Fruit fly (Drosophila melanogaster) whole organism, embryonic: ENCODE data around the gene Ythdf.
A peak's percentile ranks its signal among the peaks of the same experiment; 100 is the strongest.

Experiments used
- Atf3 ChIP-seq: fragments of 200-800 bp; sonication (Bioruptor generic); optimal IDR thresholded peaks from 3 replicates; lab custom pipeline; 2016; ENCODE audit warnings: missing biosample characterization, missing genetic modification characterization
- Awh ChIP-seq: fragments of 200-800 bp; sonication (Bioruptor generic); IDR thresholded peaks from 2 replicates; pipeline ENCODE4, ENCODE4 v1.3.6; 2022; ENCODE audit warnings: missing biosample characterization, missing genetic modification characterization
- B-H2 ChIP-seq: fragments of 200-800 bp; sonication (Bioruptor generic); optimal IDR thresholded peaks from 2 replicates; lab custom pipeline; 2018; ENCODE audit warnings: missing biosample characterization, mild to moderate bottlenecking, missing genetic modification characterization
- CG10462 ChIP-seq: fragments of 200-800 bp; sonication (Bioruptor generic); optimal IDR thresholded peaks from 2 replicates; lab custom pipeline; 2016; ENCODE audit warnings: missing biosample characterization, missing genetic modification characterization
- CG11093 ChIP-seq: fragments of 200-800 bp; sonication (Bioruptor generic); IDR thresholded peaks from 3 replicates; pipeline ENCODE4 v1.3.6; 2022; ENCODE audit warnings: missing biosample characterization, missing genetic modification characterization
- CG12769 ChIP-seq: fragments of 200-800 bp; sonication (Bioruptor generic); optimal IDR thresholded peaks from 2 replicates; lab custom pipeline; 2019; ENCODE audit warnings: missing biosample characterization, mild to moderate bottlenecking, missing genetic modification characterization, moderate library complexity
- CG13424 ChIP-seq: fragments of 200-800 bp; sonication (Bioruptor generic); optimal IDR thresholded peaks from 2 replicates; lab custom pipeline; 2019; ENCODE audit warnings: missing biosample characterization, mild to moderate bottlenecking, missing genetic modification characterization, moderate library complexity
- CG13894 ChIP-seq: fragments of 200-800 bp; sonication (Bioruptor generic); optimal IDR thresholded peaks from 3 replicates; lab custom pipeline; 2018; ENCODE audit warnings: missing biosample characterization, mild to moderate bottlenecking, missing genetic modification characterization, moderate library complexity
- CG15601 ChIP-seq: fragments of 200-800 bp; sonication (Bioruptor generic); optimal IDR thresholded peaks from 3 replicates; lab custom pipeline; 2019; ENCODE audit warnings: missing biosample characterization, mild to moderate bottlenecking, missing genetic modification characterization, moderate library complexity
- CG1792 ChIP-seq: fragments of 200-800 bp; sonication (Bioruptor generic); optimal IDR thresholded peaks from 2 replicates; lab custom pipeline; 2016; ENCODE audit warnings: missing biosample characterization, missing genetic modification characterization
- CG18011 ChIP-seq: fragments of 200-800 bp; sonication (Bioruptor generic); optimal IDR thresholded peaks from 2 replicates; lab custom pipeline; 2017; ENCODE audit warnings: missing biosample characterization, missing genetic modification characterization, mild to moderate bottlenecking, moderate library complexity, missing genotype
- CG1832 ChIP-seq: fragments of 200-800 bp; sonication (Bioruptor generic); optimal IDR thresholded peaks from 2 replicates; lab custom pipeline; 2017; ENCODE audit warnings: missing biosample characterization, mild to moderate bottlenecking, missing genetic modification characterization, inconsistent platforms
- CG18476 ChIP-seq: fragments of 200-800 bp; sonication (Bioruptor generic); optimal IDR thresholded peaks from 2 replicates; lab custom pipeline; 2016; ENCODE audit warnings: missing biosample characterization, mild to moderate bottlenecking, missing genetic modification characterization
- CG2129 ChIP-seq: fragments of 200-800 bp; sonication (Bioruptor generic); IDR thresholded peaks from 2 replicates; pipeline ENCODE4 v1.3.6; 2022; ENCODE audit warnings: missing biosample characterization, missing genetic modification characterization; ENCODE audit not compliant: partially characterized antibody
- CG2875 ChIP-seq: fragments of 200-800 bp; sonication (Bioruptor generic); optimal IDR thresholded peaks from 2 replicates; lab custom pipeline; 2017; ENCODE audit warnings: missing biosample characterization, mild to moderate bottlenecking, missing genetic modification characterization, missing genetic modification reagents
- CG34422 ChIP-seq: fragments of 200-800 bp; sonication (Bioruptor generic); IDR thresholded peaks from 3 replicates; pipeline ENCODE4 v1.3.6; 2022; ENCODE audit warnings: missing biosample characterization, missing genetic modification characterization
- CG3726 ChIP-seq: fragments of 200-800 bp; sonication (Bioruptor generic); IDR thresholded peaks from 3 replicates; pipeline ENCODE4, ENCODE4 v1.3.6; 2022; ENCODE audit warnings: missing biosample characterization, missing genetic modification characterization
- CG6254 ChIP-seq: fragments of 200-800 bp; sonication (Bioruptor generic); optimal IDR thresholded peaks from 3 replicates; lab custom pipeline; 2017; ENCODE audit warnings: mild to moderate bottlenecking, missing biosample characterization, missing genetic modification reagents, missing genetic modification characterization
- CG7357 ChIP-seq: fragments of 200-800 bp; sonication (Bioruptor generic); IDR thresholded peaks from 3 replicates; pipeline ENCODE4 v1.3.6; 2022; ENCODE audit warnings: missing biosample characterization, missing genetic modification characterization
- CG7556 ChIP-seq: fragments of 200-800 bp; sonication (Bioruptor generic); optimal IDR thresholded peaks from 2 replicates; lab custom pipeline; 2017; ENCODE audit warnings: missing biosample characterization, mild to moderate bottlenecking, missing genetic modification characterization
- CG7963 ChIP-seq: fragments of 200-800 bp; sonication (Bioruptor generic); IDR thresholded peaks from 3 replicates; pipeline ENCODE4 v1.3.6; 2022; ENCODE audit warnings: missing biosample characterization, missing genetic modification characterization; ENCODE audit not compliant: partially characterized antibody
- CG8089 ChIP-seq: fragments of 200-800 bp; sonication (Bioruptor generic); optimal IDR thresholded peaks from 3 replicates; lab custom pipeline; 2016; ENCODE audit warnings: missing biosample characterization, missing genetic modification characterization
- CG8944 ChIP-seq: fragments of 200-800 bp; sonication (Bioruptor generic); optimal IDR thresholded peaks from 3 replicates; lab custom pipeline; 2016; ENCODE audit warnings: missing biosample characterization, missing genetic modification characterization
- CHES-1-like ChIP-seq: fragments of 200-800 bp; sonication (Bioruptor generic); optimal IDR thresholded peaks from 2 replicates; lab custom pipeline; 2016; ENCODE audit warnings: missing biosample characterization, missing genetic modification characterization
- CoRest ChIP-seq: fragments of 200-800 bp; sonication (Bioruptor generic); optimal IDR thresholded peaks from 3 replicates; lab custom pipeline; 2018; ENCODE audit warnings: missing biosample characterization, mild to moderate bottlenecking, missing genetic modification characterization, moderate library complexity
- Dfd ChIP-seq, 2 experiments: fragments of >200 bp; optimal IDR thresholded peaks; 2 replicates each; lab custom pipeline; 2017; ENCODE audit warnings: missing biosample characterization in 2 of 2, missing genetic modification characterization in 2 of 2
- Ets65A ChIP-seq: fragments of 200-800 bp; sonication (Bioruptor generic); peaks from one replicate; lab custom pipeline; 2016; ENCODE audit warnings: missing biosample characterization, missing genetic modification characterization
- Ets97D ChIP-seq: fragments of 200-800 bp; sonication (Bioruptor generic); optimal IDR thresholded peaks from 3 replicates; lab custom pipeline; 2016; ENCODE audit warnings: missing biosample characterization, missing genetic modification characterization
- Oli ChIP-seq: fragments of 200-800 bp; sonication (Bioruptor generic); optimal IDR thresholded peaks from 2 replicates; lab custom pipeline; 2018; ENCODE audit warnings: missing biosample characterization, mild to moderate bottlenecking, missing genetic modification characterization, moderate library complexity
- Ravus ChIP-seq: fragments of 200-800 bp; sonication (Bioruptor generic); IDR thresholded peaks from 2 replicates; pipeline ENCODE4 v1.3.6; 2022; ENCODE audit warnings: missing biosample characterization, missing genetic modification characterization
- Stat92E ChIP-seq, 3 experiments: fragments of >200 bp in 2 of 3; fragments of 200-800 bp in 1 of 3; sonication (Bioruptor generic) in 1 of 3; optimal IDR thresholded peaks; 2 replicates each; lab custom pipeline; 2017 to 2019; ENCODE audit warnings: missing biosample characterization in 3 of 3, missing genetic modification characterization in 3 of 3, mild to moderate bottlenecking in 1 of 3, moderate library complexity in 1 of 3
- ac ChIP-seq: fragments of 200-800 bp; sonication (Bioruptor generic); optimal IDR thresholded peaks from 3 replicates; lab custom pipeline; 2017; ENCODE audit warnings: missing biosample characterization, mild to moderate bottlenecking, missing genetic modification characterization
- ap ChIP-seq: fragments of 200-800 bp; sonication (Bioruptor generic); IDR thresholded peaks from 2 replicates; pipeline ENCODE4 v1.3.6; 2022; ENCODE audit warnings: missing biosample characterization, missing genetic modification characterization
- dan ChIP-seq: fragments of 200-800 bp; sonication (Bioruptor generic); IDR thresholded peaks from 2 replicates; pipeline ENCODE4 v1.3.6; 2022; ENCODE audit warnings: missing biosample characterization, missing genetic modification characterization
- disco-r ChIP-seq: fragments of 200-800 bp; sonication (Bioruptor generic); optimal IDR thresholded peaks from 2 replicates; lab custom pipeline; 2016; ENCODE audit warnings: missing biosample characterization, missing genetic modification characterization
- fu2 ChIP-seq: fragments of 200-800 bp; sonication (Bioruptor generic); optimal IDR thresholded peaks from 2 replicates; lab custom pipeline; 2016; ENCODE audit warnings: missing biosample characterization, missing genetic modification characterization
- gsb ChIP-seq: fragments of 200-800 bp; sonication (Bioruptor generic); IDR thresholded peaks from 2 replicates; pipeline ENCODE4 v1.3.6; 2022; ENCODE audit warnings: missing biosample characterization, missing genetic modification characterization
- hb ChIP-seq: fragments of 200-800 bp; sonication (Bioruptor generic); IDR thresholded peaks from 3 replicates; pipeline ENCODE4 v1.3.6; 2022; ENCODE audit warnings: missing biosample characterization, missing genetic modification characterization; ENCODE audit not compliant: partially characterized antibody
- jing ChIP-seq: fragments of 200-800 bp; sonication (Bioruptor generic); optimal IDR thresholded peaks from 2 replicates; lab custom pipeline; 2018; ENCODE audit warnings: missing biosample characterization, mild to moderate bottlenecking, missing genetic modification characterization
- repo ChIP-seq: fragments of 200-800 bp; sonication (Bioruptor generic); optimal IDR thresholded peaks from 2 replicates; lab custom pipeline; 2016; ENCODE audit warnings: missing biosample characterization, missing genetic modification characterization
- shn ChIP-seq: fragments of 200-800 bp; sonication (Bioruptor generic); optimal IDR thresholded peaks from 3 replicates; lab custom pipeline; 2016; ENCODE audit warnings: missing biosample characterization, missing genetic modification characterization
- sim ChIP-seq: fragments of 200-800 bp; sonication (Bioruptor generic); IDR thresholded peaks from 2 replicates; pipeline ENCODE4 v1.3.6; 2022; ENCODE audit warnings: missing biosample characterization, missing genetic modification characterization
- slou ChIP-seq: fragments of 200-800 bp; sonication (Bioruptor generic); optimal IDR thresholded peaks from 3 replicates; lab custom pipeline; 2016; ENCODE audit warnings: missing biosample characterization, missing genetic modification characterization
- sr ChIP-seq: fragments of 200-800 bp; sonication (Bioruptor generic); IDR thresholded peaks from 3 replicates; pipeline ENCODE4 v1.3.6; 2022; ENCODE audit warnings: missing biosample characterization, missing genetic modification characterization
- tin ChIP-seq: fragments of 200-800 bp; sonication (Bioruptor generic); optimal IDR thresholded peaks from 3 replicates; lab custom pipeline; 2016; ENCODE audit warnings: missing biosample characterization, missing genetic modification characterization
- tio ChIP-seq: fragments of 200-800 bp; sonication (Bioruptor generic); optimal IDR thresholded peaks from 2 replicates; lab custom pipeline; 2017; ENCODE audit warnings: missing biosample characterization, missing genetic modification characterization, inconsistent platforms
- tll ChIP-seq, 2 experiments: fragments of 200-800 bp in 1 of 2; fragments of >200 bp in 1 of 2; sonication (Bioruptor generic) in 1 of 2; optimal IDR thresholded peaks; 2 replicates each; lab custom pipeline; 2017 to 2019; ENCODE audit warnings: missing biosample characterization in 2 of 2, missing genetic modification characterization in 2 of 2, mild to moderate bottlenecking in 1 of 2, moderate library complexity in 1 of 2
- tup ChIP-seq: fragments of 200-800 bp; sonication (Bioruptor generic); optimal IDR thresholded peaks from 2 replicates; lab custom pipeline; 2016; ENCODE audit warnings: missing biosample characterization, mild to moderate bottlenecking, missing genetic modification characterization, moderate library complexity
- vvl ChIP-seq: fragments of 200-800 bp; sonication (Bioruptor generic); IDR thresholded peaks from 2 replicates; pipeline ENCODE4 v1.3.6; 2022; ENCODE audit warnings: missing biosample characterization, missing genetic modification characterization

The Ythdf gene

dm6 chr3R:25024895-25025557 lies 14.0 kb downstream of the Ythdf start, which contains the start of the genes EMC6 and Hr96 (continued):
- 0 out of 2 replicates have a peak, but pooled peaks have one; percentile 4 for TF ChIP-seq CG2129
- peak; percentile 75; the same call in 2 of the 3 replicates for TF ChIP-seq CG11093 (GFP tag; lab: Robert Waterston, UW)
- peak; percentile 94 for TF ChIP-seq CoRest
- peak; percentile 86 for TF ChIP-seq disco-r (GFP tag; lab: Kevin White, UChicago)
- peak; percentile 86 for TF ChIP-seq shn (GFP tag; lab: Kevin White, UChicago)
- TF ChIP-seq tin (GFP tag; lab: Kevin White, UChicago), result peak; percentile 94
- peak; percentile 82 for TF ChIP-seq CG7357
- peak; percentile 65 for TF ChIP-seq dan (GFP tag; lab: Robert Waterston, UW)
- TF ChIP-seq CG1792 (GFP tag; lab: Kevin White, UChicago), result peak; percentile 87
- TF ChIP-seq CG7556 (GFP tag; lab: Kevin White, UChicago), result peak; percentile 91
- peak; percentile 92 for TF ChIP-seq Awh
- TF ChIP-seq Oli (tag; lab: Kevin White, UChicago), result peak; percentile 87
- TF ChIP-seq vvl, result peak; percentile 96
- TF ChIP-seq ac (GFP tag; lab: Kevin White, UChicago), result peak; percentile 77
- peak; percentile 91 for TF ChIP-seq tup
- no peak for TF ChIP-seq CG1832 (GFP tag; lab: Kevin White, UChicago)
- peak; percentile 83 for TF ChIP-seq fu2 (GFP tag; lab: Kevin White, UChicago)
- peak; percentile 91 for TF ChIP-seq CHES-1-like (GFP tag; lab: Kevin White, UChicago)
- peak; percentile 82 for TF ChIP-seq CG7963 (GFP tag; lab: Robert Waterston, UW)
- TF ChIP-seq CG18011 (GFP tag; lab: Kevin White, UChicago), result peak; percentile 83
- TF ChIP-seq Ets97D, result peak; percentile 93
- TF ChIP-seq ap (GFP tag; lab: Robert Waterston, UW), result peak; percentile 74
- TF ChIP-seq B-H2 (GFP tag; lab: Kevin White, UChicago), result peak; percentile 96
- peak; percentile 92 for TF ChIP-seq CG13894 (tag; lab: Kevin White, UChicago)
- TF ChIP-seq hb (GFP tag; lab: Robert Waterston, UW), result peak; percentile 61; the same call in 2 of the 3 replicates
- peak; percentile 89 for TF ChIP-seq CG34422
- TF ChIP-seq CG8089 (GFP tag; lab: Kevin White, UChicago), result peak; percentile 86
- TF ChIP-seq Ravus (GFP tag; lab: Robert Waterston, UW), result peak; percentile 76
- peak; percentile 91 for TF ChIP-seq Atf3
- peak in 1 of 2 experiments; percentile 34 for TF ChIP-seq tll (GFP tag; optimal IDR thresholded peaks at IDR 0.05; lab: Kevin White, UChicago)
- TF ChIP-seq CG12769 (tag; lab: Kevin White, UChicago), result peak; percentile 98
- TF ChIP-seq Dfd (GFP tag; optimal IDR thresholded peaks at IDR 0.05; lab: Kevin White, UChicago), result no peak
- TF ChIP-seq jing, result peak; percentile 80
- TF ChIP-seq Ets65A (GFP tag; lab: Kevin White, UChicago), result peak; percentile 99
- no peak for TF ChIP-seq slou (GFP tag; lab: Kevin White, UChicago)
- TF ChIP-seq CG6254 (GFP tag; lab: Kevin White, UChicago), result peak; percentile 78
- TF ChIP-seq CG18476, result peak; percentile 94
- no peak for TF ChIP-seq tio (GFP tag; lab: Kevin White, UChicago)
- peak in 1 of 3 experiments; percentile 54 for TF ChIP-seq Stat92E (GFP tag; optimal IDR thresholded peaks at IDR 0.05; lab: Kevin White, UChicago)
- peak; percentile 73; the same call in 2 of the 3 replicates for TF ChIP-seq sr
- TF ChIP-seq sim (GFP tag; lab: Robert Waterston, UW), result peak; percentile 80
- TF ChIP-seq CG13424 (tag; lab: Kevin White, UChicago), result peak; percentile 94
- peak; percentile 84 for TF ChIP-seq CG15601 (tag; lab: Kevin White, UChicago)
- peak; percentile 81 for TF ChIP-seq CG2875 (GFP tag; lab: Kevin White, UChicago)
- peak; percentile 88 for TF ChIP-seq CG10462 (GFP tag; lab: Kevin White, UChicago)
- TF ChIP-seq CG8944 (GFP tag; lab: Kevin White, UChicago), result peak; percentile 91
- peak; percentile 89 for TF ChIP-seq CG3726
- TF ChIP-seq repo (GFP tag; lab: Kevin White, UChicago), result peak; percentile 82
- TF ChIP-seq gsb (GFP tag; lab: Robert Waterston, UW), result peak; percentile 91
